Comparison of ENCODE assay signal across 2 worm cellular contexts in the genomic region with DNA sequence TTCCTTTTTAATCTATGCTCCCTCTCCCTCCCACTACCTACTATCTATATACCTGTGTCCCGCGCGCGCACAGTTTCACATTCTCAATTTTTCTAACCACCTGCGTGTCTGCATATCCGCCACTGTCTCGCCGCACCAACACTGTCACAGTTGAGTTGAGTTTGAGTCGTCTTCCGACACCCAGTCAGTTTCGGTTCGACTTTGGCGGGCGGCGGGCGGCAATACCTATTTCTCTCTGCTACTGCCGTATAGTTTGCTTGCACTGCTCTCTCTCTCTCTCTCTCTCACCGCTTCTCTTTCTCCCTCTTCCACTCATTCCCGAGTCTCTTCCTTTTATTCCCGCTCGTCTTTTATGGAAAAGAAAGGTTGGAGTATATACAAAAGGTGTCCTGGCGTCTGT.
TF ChIP-seq lines count a peak whose summit lies in the region.

No protein-coding gene starts in this region.

TF ChIP-seq in whole organism, L4 larva, 104 proteins besides CTCF, POLR2A, EP300 and RAD21 (continued from another document):
- TF ChIP-seq pha-4 (GFP tag; IDR thresholded peaks at IDR 0.05; lab: Robert Waterston, UW) (peak; percentile 17; the same call in 1 of the 2 replicates), pha-4 (tag; optimal IDR thresholded peaks at IDR 0.05; lab: Kevin White, UChicago) (no peak), zip-11 (GFP tag; IDR thresholded peaks at IDR 0.05; lab: Robert Waterston, UW) (no peak), egl-27 (tag; optimal IDR thresholded peaks at IDR 0.05; lab: Kevin White, UChicago) (no peak), dpl-1 (GFP tag; optimal IDR thresholded peaks at IDR 0.05; lab: Kevin White, UChicago) (no peak), aly-2 (tag; optimal IDR thresholded peaks at IDR 0.05; lab: Kevin White, UChicago) (no peak), hlh-30 (tag; optimal IDR thresholded peaks at IDR 0.05; lab: Kevin White, UChicago; ENCODE audit: insufficient read depth) (peak; percentile 18), zip-2 (tag; optimal IDR thresholded peaks at IDR 0.05; lab: Kevin White, UChicago) (no peak), F37D6.2 (tag; optimal IDR thresholded peaks at IDR 0.05; lab: Kevin White, UChicago) (no peak), spr-3 (GFP tag; optimal IDR thresholded peaks at IDR 0.05; lab: Kevin White, UChicago) (no peak), pqm-1 (tag; optimal IDR thresholded peaks at IDR 0.05; lab: Kevin White, UChicago) (no peak), dmd-6 (GFP tag; IDR thresholded peaks at IDR 0.05; lab: Robert Waterston, UW) (peak; percentile 43; the same call in 1 of the 2 replicates), egl-43 (GFP tag; IDR thresholded peaks at IDR 0.05; lab: Robert Waterston, UW) (no peak), php-3 (GFP tag; IDR thresholded peaks at IDR 0.05; lab: Robert Waterston, UW) (no peak), attf-4 (tag; optimal IDR thresholded peaks at IDR 0.05; lab: Kevin White, UChicago) (no peak)
TF ChIP-seq in whole organism, L4 larva: peak in this region for 15.

TF ChIP-seq in whole organism, late embryonic, 69 proteins besides CTCF, POLR2A, EP300 and RAD21 (continued from another document):
- TF ChIP-seq unc-3 (GFP tag; conservative IDR thresholded peaks at IDR 0.05; lab: Robert Waterston, UW) (no peak), unc-3 (tag; optimal IDR thresholded peaks at IDR 0.05; lab: Kevin White, UChicago) (no peak), ama-1 (optimal IDR thresholded peaks at IDR 0.05; lab: Kevin White, UChicago) (no peak), odd-2 (tag; optimal IDR thresholded peaks at IDR 0.05; lab: Kevin White, UChicago) (no peak), fkh-6 (tag; optimal IDR thresholded peaks at IDR 0.05; lab: Kevin White, UChicago) (peak; percentile 38), C38D4.7 (GFP tag; optimal IDR thresholded peaks at IDR 0.05; lab: Kevin White, UChicago) (no peak), gmeb-2 (tag; optimal IDR thresholded peaks at IDR 0.05; lab: Kevin White, UChicago) (no peak), ceh-48 (tag; optimal IDR thresholded peaks at IDR 0.05; lab: Kevin White, UChicago) (no peak), ceh-22 (tag; optimal IDR thresholded peaks at IDR 0.05; lab: Kevin White, UChicago) (no peak), ets-4 (tag; optimal IDR thresholded peaks at IDR 0.05; lab: Kevin White, UChicago) (no peak), hlh-15 (tag; optimal IDR thresholded peaks at IDR 0.05; lab: Kevin White, UChicago) (no peak), ceh-34 (tag; optimal IDR thresholded peaks at IDR 0.05; lab: Kevin White, UChicago) (peak; percentile 23), eyg-1 (tag; optimal IDR thresholded peaks at IDR 0.05; lab: Kevin White, UChicago) (no peak), ceh-19 (GFP tag; optimal IDR thresholded peaks at IDR 0.05; lab: Kevin White, UChicago) (no peak), T23F11.4 (GFP tag; optimal IDR thresholded peaks at IDR 0.05; lab: Kevin White, UChicago) (peak; percentile 46), fkh-10 (GFP tag; optimal IDR thresholded peaks at IDR 0.05; lab: Kevin White, UChicago) (no peak), sox-4 (tag; optimal IDR thresholded peaks at IDR 0.05; lab: Kevin White, UChicago) (no peak), ceh-6 (GFP tag; optimal IDR thresholded peaks at IDR 0.05; lab: Kevin White, UChicago) (no peak), fax-1 (tag; optimal IDR thresholded peaks at IDR 0.05; lab: Kevin White, UChicago) (peak; percentile 17), nhr-232 (tag; optimal IDR thresholded peaks at IDR 0.05; lab: Kevin White, UChicago) (no peak), ceh-9 (tag; optimal IDR thresholded peaks at IDR 0.05; lab: Kevin White, UChicago) (no peak), ceh-14 (tag; optimal IDR thresholded peaks at IDR 0.05; lab: Kevin White, UChicago) (no peak), tbx-2 (tag; optimal IDR thresholded peaks at IDR 0.05; lab: Kevin White, UChicago) (peak; percentile 42), hlh-6 (tag; optimal IDR thresholded peaks at IDR 0.05; lab: Kevin White, UChicago) (no peak), mec-3 (tag; optimal IDR thresholded peaks at IDR 0.05; lab: Kevin White, UChicago; ENCODE audit: borderline replicate concordance) (no peak), syd-9 (tag; optimal IDR thresholded peaks at IDR 0.05; lab: Kevin White, UChicago) (no peak), ceh-18 (tag; optimal IDR thresholded peaks at IDR 0.05; lab: Kevin White, UChicago) (peak; percentile 43), hlh-8 (tag; optimal IDR thresholded peaks at IDR 0.05; lab: Kevin White, UChicago) (no peak), pax-1 (tag; optimal IDR thresholded peaks at IDR 0.05; lab: Kevin White, UChicago) (peak; percentile 71), ceh-31 (tag; optimal IDR thresholded peaks at IDR 0.05; lab: Kevin White, UChicago) (peak; percentile 53), F13H6.1 (tag; optimal IDR thresholded peaks at IDR 0.05; lab: Kevin White, UChicago) (no peak), ceh-30 (tag; optimal IDR thresholded peaks at IDR 0.05; lab: Kevin White, UChicago) (no peak), pat-9 (tag; optimal IDR thresholded peaks at IDR 0.05; lab: Kevin White, UChicago) (no peak), sdc-2 (tag; optimal IDR thresholded peaks at IDR 0.05; lab: Kevin White, UChicago) (peak; percentile 41), elt-2 (tag; optimal IDR thresholded peaks at IDR 0.05; lab: Kevin White, UChicago) (peak; percentile 24), pha-2 (tag; optimal IDR thresholded peaks at IDR 0.05; lab: Kevin White, UChicago) (peak; percentile 20), ref-2 (tag; optimal IDR thresholded peaks at IDR 0.05; lab: Kevin White, UChicago) (peak; percentile 56), hlh-30 (tag; optimal IDR thresholded peaks at IDR 0.05; lab: Kevin White, UChicago; ENCODE audit: insufficient read depth) (peak; percentile 25)
